Worm (Caenorhabditis elegans) whole organism, early embryonic: ENCODE data around the gene fbxa-9.

Source experiments
- B0310.2 ChIP-seq: sonication (generic microtip); optimal IDR thresholded peaks from 2 replicates; lab custom pipeline; 2016; ENCODE audit warnings: mild to moderate bottlenecking, missing genetic modification characterization, missing compliant biosample characterization
- F13C5.2 ChIP-seq: sonication (generic microtip); optimal IDR thresholded peaks from 2 replicates; lab custom pipeline; 2017; ENCODE audit warnings: mild to moderate bottlenecking, missing genetic modification characterization, inconsistent platforms, missing compliant biosample characterization
- aly-1 ChIP-seq: sonication (generic microtip); optimal IDR thresholded peaks from 2 replicates; lab custom pipeline; 2016; ENCODE audit warnings: missing genetic modification characterization, missing compliant biosample characterization
- ama-1 ChIP-seq: fragments of 150-350 bp; optimal IDR thresholded peaks from 2 replicates; lab custom pipeline; 2014
- ceh-13 ChIP-seq: fragments of 200-800 bp; sonication (Bioruptor generic); optimal IDR thresholded peaks from 2 replicates; lab custom pipeline; 2018; ENCODE audit warnings: mild to moderate bottlenecking, missing genetic modification characterization, missing compliant biosample characterization
- ceh-36 ChIP-seq: sonication (generic microtip); optimal IDR thresholded peaks from 2 replicates; lab custom pipeline; 2016; ENCODE audit warnings: missing genetic modification characterization, inconsistent platforms, missing compliant biosample characterization
- ets-7 ChIP-seq: sonication (generic microtip); optimal IDR thresholded peaks from 2 replicates; lab custom pipeline; 2016; ENCODE audit warnings: missing genotype, missing genetic modification characterization, missing compliant biosample characterization
- flt-1 ChIP-seq: fragments of 200-800 bp; sonication (Bioruptor generic); IDR thresholded peaks from 2 replicates; pipeline ENCODE4 v1.3.6; 2022; ENCODE audit warnings: missing genetic modification characterization, missing compliant biosample characterization
- hmbx-1 ChIP-seq: sonication (generic microtip); optimal IDR thresholded peaks from 2 replicates; lab custom pipeline; 2016; ENCODE audit warnings: mild to moderate bottlenecking, missing genetic modification characterization, missing compliant biosample characterization
- hmg-4 ChIP-seq: fragments of 200-800 bp; sonication (Bioruptor generic); optimal IDR thresholded peaks from 2 replicates; lab custom pipeline; 2018; ENCODE audit warnings: mild to moderate bottlenecking, missing genetic modification characterization, missing compliant biosample characterization
- hnd-1 ChIP-seq: sonication (generic microtip); optimal IDR thresholded peaks from 2 replicates; lab custom pipeline; 2016; ENCODE audit warnings: missing genetic modification characterization, missing compliant biosample characterization
- pes-1 ChIP-seq: fragments of 200-800 bp; sonication (Bioruptor generic); IDR thresholded peaks from 2 replicates; pipeline ENCODE4 v1.3.6; 2022; ENCODE audit warnings: missing genetic modification reagents, missing genetic modification characterization, missing compliant biosample characterization
- scrt-1 ChIP-seq: fragments of 200-800 bp; sonication (Bioruptor generic); IDR thresholded peaks from 2 replicates; pipeline ENCODE4 v1.3.6; 2022; ENCODE audit warnings: missing genetic modification characterization, missing compliant biosample characterization
- sea-1 ChIP-seq: fragments of 200-800 bp; sonication (Bioruptor generic); conservative IDR thresholded peaks from 2 replicates; pipeline ENCODE4 v1.3.6; 2022; ENCODE audit warnings: missing genetic modification characterization, missing compliant biosample characterization
- tbx-11 ChIP-seq: fragments of 200-800 bp; sonication (Bioruptor generic); IDR thresholded peaks from 2 replicates; pipeline ENCODE4 v1.3.6; 2022; ENCODE audit warnings: missing genetic modification characterization, missing compliant biosample characterization
- tbx-37 ChIP-seq: fragments of 200-800 bp; sonication (Bioruptor generic); conservative IDR thresholded peaks from 2 replicates; pipeline ENCODE4 v1.3.6; 2022; ENCODE audit warnings: missing genetic modification reagents, missing genetic modification characterization, missing compliant biosample characterization
- tra-4 ChIP-seq: sonication (generic microtip); optimal IDR thresholded peaks from 2 replicates; lab custom pipeline; 2017; ENCODE audit warnings: missing genetic modification characterization, missing compliant biosample characterization

fbxa-9 gene

DNA sequence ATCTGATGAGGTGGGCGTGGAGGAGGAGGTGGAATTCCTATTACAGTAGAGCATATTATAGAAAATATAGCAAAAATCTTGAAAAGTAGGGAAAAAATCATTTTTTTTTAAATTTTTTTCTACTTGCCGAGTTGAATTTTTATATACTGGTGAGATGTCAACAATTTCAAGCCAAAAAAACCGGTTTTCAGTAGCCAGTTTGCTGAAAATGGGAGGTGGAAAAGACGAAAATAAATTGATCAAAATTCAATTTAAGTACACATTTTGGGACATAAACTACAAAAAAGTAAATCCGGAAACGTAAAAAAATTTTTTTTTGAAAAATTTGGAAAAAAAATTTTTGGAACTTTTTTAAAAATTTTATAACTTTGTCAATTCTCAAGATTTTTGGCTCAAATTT is 13.0 kb downstream of the fbxa-9 start, which contains the start of gene Y54F10BM.23:
TSS of gene Y54F10BM.23 (minus strand) at position 101 of the 400 bp plus-strand sequence.
- TF ChIP-seq tbx-11 (GFP tag; lab: Robert Waterston, UW), result no peak
- no peak for TF ChIP-seq tra-4 (tag; lab: Kevin White, UChicago)
- no peak for TF ChIP-seq tbx-37 (GFP tag; lab: Robert Waterston, UW)
- TF ChIP-seq ceh-13 (GFP tag; lab: Kevin White, UChicago), result no peak
- no peak for TF ChIP-seq B0310.2
- no peak for TF ChIP-seq sea-1 (GFP tag; lab: Robert Waterston, UW)
- TF ChIP-seq ets-7, result no peak
- no peak for TF ChIP-seq aly-1 (tag; lab: Kevin White, UChicago)
- no peak for TF ChIP-seq hmbx-1 (tag; lab: Kevin White, UChicago)
- TF ChIP-seq ceh-36 (tag; lab: Kevin White, UChicago), result no peak
- TF ChIP-seq hnd-1 (tag; lab: Kevin White, UChicago), result no peak
- no peak for TF ChIP-seq ama-1 (lab: Kevin White, UChicago)

DNA sequence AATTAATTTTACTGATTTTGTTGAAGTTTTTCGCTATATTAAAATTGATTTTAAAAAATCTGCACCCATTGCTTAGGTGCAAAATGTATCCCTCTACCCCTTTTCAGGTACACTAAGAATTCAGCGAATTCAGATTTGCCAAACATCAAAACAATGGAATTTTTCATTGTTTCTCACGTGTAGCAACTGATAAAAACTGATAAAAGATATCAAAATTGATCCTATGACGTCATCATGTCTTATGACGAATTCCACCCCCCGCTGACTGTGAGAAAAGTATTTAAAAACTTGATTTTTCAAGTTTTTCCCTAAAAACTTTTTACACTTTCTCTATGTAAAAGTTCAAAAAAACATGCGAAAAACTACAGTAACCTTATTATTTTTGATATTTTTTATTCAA is 14.1 kb downstream of the fbxa-9 start, which contains the start of gene Y54F10BM.22:
TSS of gene Y54F10BM.22 (plus strand) at position 331 of the 400 bp plus-strand sequence.
- TF ChIP-seq ceh-36 (tag; lab: Kevin White, UChicago) (no peak), aly-1 (tag; lab: Kevin White, UChicago) (no peak), ets-7 (no peak), hnd-1 (tag; lab: Kevin White, UChicago) (no peak), scrt-1 (GFP tag; lab: Robert Waterston, UW) (no peak), F13C5.2 (tag; lab: Kevin White, UChicago) (no peak), flt-1 (GFP tag; lab: Robert Waterston, UW) (no peak)

ce11 chrIII:2281975-2282957 is 15.8 kb downstream of the fbxa-9 start, which contains the start of gene Y54F10BM.3:
Gene Y54F10BM.3 (plus strand): TSS chrIII:2282025.
- TF ChIP-seq flt-1 (GFP tag; lab: Robert Waterston, UW) (no peak), ceh-13 (GFP tag; lab: Kevin White, UChicago) (no peak), tbx-37 (GFP tag; lab: Robert Waterston, UW) (no peak), hnd-1 (tag; lab: Kevin White, UChicago) (no peak), F13C5.2 (tag; lab: Kevin White, UChicago) (no peak), aly-1 (tag; lab: Kevin White, UChicago) (no peak), hmg-4 (GFP tag; lab: Kevin White, UChicago) (no peak), ama-1 (lab: Kevin White, UChicago) (no peak), scrt-1 (GFP tag; lab: Robert Waterston, UW) (no peak), B0310.2 (no peak), pes-1 (no peak), hmbx-1 (tag; lab: Kevin White, UChicago) (no peak), tra-4 (tag; lab: Kevin White, UChicago) (no peak), ets-7 (no peak)

- no peak for TF ChIP-seq B0310.2
- TF ChIP-seq flt-1 (GFP tag; lab: Robert Waterston, UW), result no peak
- no peak for TF ChIP-seq F13C5.2 (tag; lab: Kevin White, UChicago)
- no peak for TF ChIP-seq tra-4 (tag; lab: Kevin White, UChicago)
- no peak for TF ChIP-seq hmbx-1 (tag; lab: Kevin White, UChicago)
- TF ChIP-seq ceh-36 (tag; lab: Kevin White, UChicago), result no peak
- TF ChIP-seq hnd-1 (tag; lab: Kevin White, UChicago), result no peak
- TF ChIP-seq scrt-1 (GFP tag; lab: Robert Waterston, UW), result no peak
- TF ChIP-seq ets-7, result no peak
- TF ChIP-seq hmg-4 (GFP tag; lab: Kevin White, UChicago), result no peak
- TF ChIP-seq pes-1, result no peak
- no peak for TF ChIP-seq tbx-37 (GFP tag; lab: Robert Waterston, UW)
Observed at ce11 chrIII:2283341-2283847, 16.9 kb downstream of the fbxa-9 start.

ce11 chrIII:2288261-2288660 is 21.8 kb downstream of the fbxa-9 start:
- no peak for TF ChIP-seq F13C5.2 (tag; lab: Kevin White, UChicago)
- no peak for TF ChIP-seq ets-7
- no peak for TF ChIP-seq hmg-4 (GFP tag; lab: Kevin White, UChicago)
- TF ChIP-seq aly-1 (tag; lab: Kevin White, UChicago), result no peak
- TF ChIP-seq tbx-37 (GFP tag; lab: Robert Waterston, UW), result no peak
- TF ChIP-seq tra-4 (tag; lab: Kevin White, UChicago), result no peak

DNA sequence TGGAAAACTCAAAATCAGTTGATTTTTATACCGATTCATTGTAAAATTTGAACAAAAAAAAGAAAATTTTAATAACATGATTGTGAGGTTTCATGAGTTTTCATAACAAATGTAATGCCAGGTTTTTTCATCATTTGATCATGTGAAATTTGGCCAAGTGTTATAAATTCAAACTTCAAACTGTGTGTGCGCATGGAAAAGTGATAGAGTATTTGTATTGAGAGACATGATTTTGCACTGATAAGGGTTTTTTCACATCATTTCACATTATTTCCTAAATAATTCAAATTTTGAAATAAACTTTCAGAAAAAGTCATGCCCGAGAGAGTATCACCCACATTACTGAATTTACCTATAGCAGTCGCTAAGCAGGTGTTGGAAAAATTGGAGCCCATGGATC is 24.7 kb downstream of the fbxa-9 start, which contains the start of gene fbxa-219:
TSS of gene fbxa-219 (plus strand) at position 277 of the 400 bp plus-strand sequence.
- TF ChIP-seq ets-7 (no peak), tbx-11 (GFP tag; lab: Robert Waterston, UW) (no peak), hnd-1 (tag; lab: Kevin White, UChicago) (no peak), ceh-36 (tag; lab: Kevin White, UChicago) (no peak), scrt-1 (GFP tag; lab: Robert Waterston, UW) (no peak), tra-4 (tag; lab: Kevin White, UChicago) (no peak), hmbx-1 (tag; lab: Kevin White, UChicago) (no peak), ama-1 (lab: Kevin White, UChicago) (no peak)

DNA sequence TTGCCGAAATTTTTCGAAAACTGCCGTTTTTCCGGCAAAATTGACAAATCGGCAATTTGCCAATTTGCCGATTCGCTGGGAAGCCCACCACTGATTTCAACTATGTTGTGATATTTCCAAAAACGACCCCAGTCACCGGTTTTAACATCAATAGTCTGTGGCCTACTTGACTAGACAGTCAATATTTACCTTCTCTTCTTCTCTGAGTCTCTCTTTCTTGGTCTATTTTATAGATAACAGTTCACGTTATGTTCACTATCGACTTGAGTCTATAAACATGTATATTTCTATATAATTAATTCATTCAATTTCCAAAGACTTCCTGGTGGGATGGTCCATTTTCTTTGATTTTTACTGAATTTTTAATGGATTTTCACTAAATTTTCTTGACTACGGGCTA is 28.3 kb downstream of the fbxa-9 start:
- TF ChIP-seq B0310.2 (no peak), F13C5.2 (tag; lab: Kevin White, UChicago) (no peak), hmbx-1 (tag; lab: Kevin White, UChicago) (no peak), tbx-37 (GFP tag; lab: Robert Waterston, UW) (no peak), aly-1 (tag; lab: Kevin White, UChicago) (no peak), flt-1 (GFP tag; lab: Robert Waterston, UW) (no peak), tbx-11 (GFP tag; lab: Robert Waterston, UW) (no peak), ceh-36 (tag; lab: Kevin White, UChicago) (no peak), ama-1 (lab: Kevin White, UChicago) (no peak), pes-1 (no peak), hmg-4 (GFP tag; lab: Kevin White, UChicago) (no peak), hnd-1 (tag; lab: Kevin White, UChicago) (no peak), ceh-13 (GFP tag; lab: Kevin White, UChicago) (no peak)
